Worm (Caenorhabditis elegans): Measurements from ENCODE around the gene emc-2.

Gene emc-2

ce11 chrII:1306036-1306435 lies at the start of gene emc-2:
Gene emc-2 (minus strand): TSS chrII:1306136.
- TF ChIP-seq scrt-1 (GFP tag; IDR thresholded peaks at IDR 0.05): no peak
- TF ChIP-seq ama-1 (optimal IDR thresholded peaks at IDR 0.05): no peak
- no peak for TF ChIP-seq ceh-13 (GFP tag; optimal IDR thresholded peaks at IDR 0.05)
- no peak for TF ChIP-seq hmbx-1 (tag; optimal IDR thresholded peaks at IDR 0.05)
- no peak for TF ChIP-seq hmg-4 (GFP tag; optimal IDR thresholded peaks at IDR 0.05)
- no peak for TF ChIP-seq sea-1 (GFP tag; conservative IDR thresholded peaks at IDR 0.05)
- TF ChIP-seq pes-1 (GFP tag; IDR thresholded peaks at IDR 0.05): no peak
- TF ChIP-seq ceh-36 (tag; optimal IDR thresholded peaks at IDR 0.05): no peak

DNA sequence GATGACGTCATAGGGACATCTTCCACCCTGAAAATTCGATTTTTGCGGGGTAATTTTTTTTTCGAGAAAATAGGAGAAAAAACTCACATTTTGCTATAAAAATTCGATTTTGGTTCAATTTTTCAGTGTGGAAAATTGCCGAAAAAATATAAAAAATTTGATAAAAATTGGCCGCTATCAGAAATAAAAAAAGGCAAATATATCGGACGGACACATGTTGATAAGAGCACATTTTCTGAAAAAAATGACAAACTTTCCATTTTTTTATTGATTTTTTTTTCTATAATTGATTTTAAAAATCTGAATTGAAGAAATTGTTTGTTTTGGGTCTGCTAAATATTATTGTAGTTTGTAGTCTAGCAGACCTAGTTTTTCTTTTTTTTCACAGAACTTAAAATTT lies 49.5 kb upstream of the emc-2 start, which contains the start of gene C13A10.1:
TSS of gene C13A10.1 (minus strand) at position 170 of the 400 bp plus-strand sequence.
- no peak for TF ChIP-seq tbx-37 (GFP tag; conservative IDR thresholded peaks at IDR 0.05)
- no peak for TF ChIP-seq hmg-4 (GFP tag; optimal IDR thresholded peaks at IDR 0.05)
- TF ChIP-seq tbx-11 (GFP tag; IDR thresholded peaks at IDR 0.05): no peak

- no peak for TF ChIP-seq tbx-37 (GFP tag; conservative IDR thresholded peaks at IDR 0.05)
- TF ChIP-seq ama-1 (optimal IDR thresholded peaks at IDR 0.05): no peak
- no peak for TF ChIP-seq ceh-13 (GFP tag; optimal IDR thresholded peaks at IDR 0.05)
Observed at ce11 chrII:1344524-1345119, 38.7 kb upstream of the emc-2 start.

DNA sequence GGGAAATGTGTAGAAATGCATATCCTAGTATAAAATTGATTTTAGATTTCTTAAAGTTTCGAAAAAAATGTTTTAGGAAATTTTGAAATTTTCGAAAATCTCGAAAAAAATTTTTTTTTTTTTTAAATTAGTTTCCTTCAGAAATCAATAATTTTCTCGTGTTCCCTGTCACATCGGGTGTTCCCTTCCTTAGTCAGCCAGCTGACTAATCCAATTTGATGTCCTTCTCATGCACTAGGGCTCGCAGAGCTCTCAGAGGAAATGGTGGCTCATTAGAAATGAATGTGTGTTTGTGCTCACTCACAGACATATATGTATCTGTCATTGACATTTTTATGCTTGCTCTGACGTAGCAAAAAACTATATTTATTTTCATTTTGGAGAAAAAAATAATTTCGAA lies 37.8 kb upstream of the emc-2 start:
- no peak for TF ChIP-seq hmg-4 (GFP tag; optimal IDR thresholded peaks at IDR 0.05)
- TF ChIP-seq ceh-13 (GFP tag; optimal IDR thresholded peaks at IDR 0.05): no peak
- TF ChIP-seq F13C5.2 (tag; optimal IDR thresholded peaks at IDR 0.05): no peak
- TF ChIP-seq ceh-36 (tag; optimal IDR thresholded peaks at IDR 0.05): no peak
- TF ChIP-seq hmbx-1 (tag; optimal IDR thresholded peaks at IDR 0.05): no peak
- TF ChIP-seq hnd-1 (tag; optimal IDR thresholded peaks at IDR 0.05): no peak
- TF ChIP-seq tbx-11 (GFP tag; IDR thresholded peaks at IDR 0.05): no peak
- no peak for TF ChIP-seq ets-7 (tag; optimal IDR thresholded peaks at IDR 0.05)
- no peak for TF ChIP-seq ama-1 (optimal IDR thresholded peaks at IDR 0.05)
- TF ChIP-seq scrt-1 (GFP tag; IDR thresholded peaks at IDR 0.05): no peak
- no peak for TF ChIP-seq tra-4 (tag; optimal IDR thresholded peaks at IDR 0.05)
- no peak for TF ChIP-seq sea-1 (GFP tag; conservative IDR thresholded peaks at IDR 0.05)
- TF ChIP-seq B0310.2 (tag; optimal IDR thresholded peaks at IDR 0.05): no peak
- TF ChIP-seq pes-1 (GFP tag; IDR thresholded peaks at IDR 0.05): no peak
- TF ChIP-seq aly-1 (tag; optimal IDR thresholded peaks at IDR 0.05): no peak
- TF ChIP-seq tbx-37 (GFP tag; conservative IDR thresholded peaks at IDR 0.05): no peak

DNA sequence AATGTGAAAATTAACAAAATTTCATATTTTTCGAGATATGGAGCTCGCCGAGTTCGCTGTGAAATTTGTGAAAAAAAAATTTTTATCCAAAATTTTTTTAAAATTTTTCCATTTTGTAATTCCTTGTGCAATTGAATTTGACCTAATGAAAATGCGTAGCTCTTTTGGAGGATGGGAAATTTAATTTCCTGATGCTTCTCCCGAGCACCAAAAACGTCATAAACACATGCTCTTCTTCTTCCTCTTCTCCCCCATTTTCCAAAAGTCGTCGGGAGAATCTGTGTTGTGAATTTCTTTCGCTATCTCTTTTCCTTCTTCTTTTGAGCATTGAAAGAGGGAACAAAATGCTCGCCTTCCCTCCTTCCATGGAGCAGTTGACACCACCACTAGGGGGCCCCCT lies 35.5 kb upstream of the emc-2 start:
- TF ChIP-seq sea-1 (GFP tag; conservative IDR thresholded peaks at IDR 0.05) (no peak), scrt-1 (GFP tag; IDR thresholded peaks at IDR 0.05) (no peak), ceh-36 (tag; optimal IDR thresholded peaks at IDR 0.05) (no peak), tbx-37 (GFP tag; conservative IDR thresholded peaks at IDR 0.05) (no peak), B0310.2 (tag; optimal IDR thresholded peaks at IDR 0.05) (no peak), ama-1 (optimal IDR thresholded peaks at IDR 0.05) (no peak), tbx-11 (GFP tag; IDR thresholded peaks at IDR 0.05) (no peak), F13C5.2 (tag; optimal IDR thresholded peaks at IDR 0.05) (no peak), hmbx-1 (tag; optimal IDR thresholded peaks at IDR 0.05) (no peak)

DNA sequence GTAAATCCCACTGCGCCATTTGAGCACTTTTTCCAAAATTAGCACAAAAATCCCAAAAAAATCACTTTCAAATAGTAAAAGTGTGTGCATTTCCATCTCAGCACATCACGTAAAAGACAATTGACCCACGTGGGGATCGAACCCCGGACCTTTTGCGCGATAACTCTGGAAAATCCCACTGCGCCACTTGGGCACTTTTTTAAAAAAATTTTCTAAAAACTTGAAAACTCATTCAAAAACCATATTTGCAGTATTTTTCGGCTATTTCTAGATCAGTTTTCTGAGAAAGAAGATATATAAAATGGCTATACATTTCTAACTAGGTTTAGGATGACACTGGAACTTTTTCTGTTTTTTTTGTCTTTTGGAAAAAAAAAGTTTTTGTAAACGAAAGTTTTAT lies 34.1 kb upstream of the emc-2 start:
- no peak for TF ChIP-seq flt-1 (GFP tag; IDR thresholded peaks at IDR 0.05)
- TF ChIP-seq ceh-36 (tag; optimal IDR thresholded peaks at IDR 0.05): no peak
- TF ChIP-seq scrt-1 (GFP tag; IDR thresholded peaks at IDR 0.05): no peak
- TF ChIP-seq sea-1 (GFP tag; conservative IDR thresholded peaks at IDR 0.05): no peak
- no peak for TF ChIP-seq tbx-37 (GFP tag; conservative IDR thresholded peaks at IDR 0.05)

DNA sequence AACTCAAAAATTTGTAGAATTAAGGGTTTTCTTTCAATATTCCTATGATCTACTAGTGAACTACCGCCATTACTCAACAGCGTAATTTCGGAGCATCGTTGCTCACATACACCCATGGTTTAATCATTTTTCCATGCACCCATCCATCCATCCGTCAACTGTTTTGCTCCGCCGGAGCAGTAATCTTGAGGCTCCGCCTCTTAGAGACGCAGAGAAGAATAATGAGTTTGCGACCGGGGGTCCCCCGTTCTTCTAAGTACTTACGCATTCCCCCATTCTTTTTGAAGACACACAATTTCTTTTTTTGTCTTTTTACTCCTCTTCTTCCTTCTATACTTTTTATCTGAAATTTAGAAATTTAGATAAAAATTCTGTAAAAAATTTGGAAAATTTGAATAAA lies 32.3 kb upstream of the emc-2 start:
- TF ChIP-seq ama-1 (optimal IDR thresholded peaks at IDR 0.05): no peak
- TF ChIP-seq tbx-11 (GFP tag; IDR thresholded peaks at IDR 0.05): no peak
- TF ChIP-seq hmbx-1 (tag; optimal IDR thresholded peaks at IDR 0.05): no peak
- no peak for TF ChIP-seq scrt-1 (GFP tag; IDR thresholded peaks at IDR 0.05)
- no peak for TF ChIP-seq hmg-4 (GFP tag; optimal IDR thresholded peaks at IDR 0.05)
- no peak for TF ChIP-seq tra-4 (tag; optimal IDR thresholded peaks at IDR 0.05)
- TF ChIP-seq sea-1 (GFP tag; conservative IDR thresholded peaks at IDR 0.05): no peak
- TF ChIP-seq pes-1 (GFP tag; IDR thresholded peaks at IDR 0.05): no peak
- no peak for TF ChIP-seq aly-1 (tag; optimal IDR thresholded peaks at IDR 0.05)
- no peak for TF ChIP-seq ceh-36 (tag; optimal IDR thresholded peaks at IDR 0.05)
- no peak for TF ChIP-seq ceh-13 (GFP tag; optimal IDR thresholded peaks at IDR 0.05)
- no peak for TF ChIP-seq ets-7 (tag; optimal IDR thresholded peaks at IDR 0.05)

DNA sequence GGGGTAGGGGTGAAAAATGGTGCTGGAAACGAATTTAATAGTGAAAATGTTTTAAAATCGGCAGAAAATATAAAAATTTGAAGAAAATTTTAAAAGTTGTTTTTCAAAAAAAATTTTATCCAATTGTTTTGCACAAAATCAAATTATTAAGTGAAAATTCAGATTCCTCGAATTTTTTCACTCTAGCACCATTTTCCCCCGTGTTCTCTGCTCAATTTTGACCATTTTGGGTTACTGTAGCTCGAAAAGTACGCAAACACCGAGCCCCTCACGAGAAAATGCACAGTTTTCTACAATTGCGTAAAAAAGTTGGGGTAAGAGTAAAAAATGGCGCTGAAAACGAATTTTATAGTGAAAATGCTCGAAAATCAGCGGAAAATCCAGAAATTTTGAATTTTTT lies 24.0 kb upstream of the emc-2 start:
- TF ChIP-seq hnd-1 (tag; optimal IDR thresholded peaks at IDR 0.05): no peak
- TF ChIP-seq ceh-36 (tag; optimal IDR thresholded peaks at IDR 0.05): no peak
- TF ChIP-seq pes-1 (GFP tag; IDR thresholded peaks at IDR 0.05): no peak
- TF ChIP-seq tra-4 (tag; optimal IDR thresholded peaks at IDR 0.05): no peak
- TF ChIP-seq sea-1 (GFP tag; conservative IDR thresholded peaks at IDR 0.05): no peak
- TF ChIP-seq hmbx-1 (tag; optimal IDR thresholded peaks at IDR 0.05): no peak
- TF ChIP-seq tbx-37 (GFP tag; conservative IDR thresholded peaks at IDR 0.05): no peak
- no peak for TF ChIP-seq B0310.2 (tag; optimal IDR thresholded peaks at IDR 0.05)
- TF ChIP-seq tbx-11 (GFP tag; IDR thresholded peaks at IDR 0.05): no peak

- TF ChIP-seq B0310.2 (tag; optimal IDR thresholded peaks at IDR 0.05) (no peak), tbx-11 (GFP tag; IDR thresholded peaks at IDR 0.05) (no peak), ama-1 (optimal IDR thresholded peaks at IDR 0.05) (no peak), scrt-1 (GFP tag; IDR thresholded peaks at IDR 0.05) (no peak)
Observed at ce11 chrII:1326689-1327088, 20.8 kb upstream of the emc-2 start, which contains the start of gene jip-1. Gene jip-1 (plus strand): TSS chrII:1326989.
